Fruit fly (Drosophila melanogaster): Measurements from ENCODE around the gene Cdep.

dm6 chr3R:4965145-4965544 is 54.8 kb downstream of the Cdep start, which contains the start of gene Jhbp1:
- no peak for TF ChIP-seq pan (optimal IDR thresholded peaks at IDR 0.05)
- TF ChIP-seq usp (GFP tag; optimal IDR thresholded peaks at IDR 0.05) = no peak
